Fruit fly (Drosophila melanogaster): Measurements from ENCODE around the gene CG42238.
A peak's percentile ranks its signal among the peaks of the same experiment; 100 is the strongest.

The CG42238 gene

DNA sequence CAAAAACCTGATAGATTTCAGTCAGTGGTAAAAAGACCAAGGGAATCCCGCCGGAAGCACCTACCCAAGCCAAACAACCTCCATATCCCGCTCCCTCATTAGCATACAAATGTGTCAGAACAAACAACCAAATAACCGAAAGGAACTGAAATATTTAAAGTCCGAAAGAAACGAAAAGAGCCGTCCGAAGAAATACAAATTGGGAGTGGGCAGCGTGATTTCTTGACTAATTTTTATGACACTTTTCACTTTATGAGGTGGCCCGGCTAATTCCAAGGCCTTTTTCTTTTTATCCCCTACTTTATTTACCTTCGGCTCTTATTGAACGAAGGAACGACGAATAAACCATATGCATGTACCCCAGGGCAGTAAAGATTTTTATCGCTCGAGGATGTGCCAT is 11.2 kb downstream of the CG42238 start (continued):
- TF ChIP-seq vvl (GFP tag; IDR thresholded peaks at IDR 0.05), result 0 out of 2 replicates have a peak, but pooled peaks have one; percentile 17
- TF ChIP-seq CG10209 (GFP tag; optimal IDR thresholded peaks at IDR 0.05), result no peak
- no peak for TF ChIP-seq gcm (GFP tag; optimal IDR thresholded peaks at IDR 0.05)
- TF ChIP-seq CG2875 (GFP tag; optimal IDR thresholded peaks at IDR 0.05), result no peak
- no peak for TF ChIP-seq wdn (GFP tag; IDR thresholded peaks at IDR 0.05)
- peak; percentile 18 for TF ChIP-seq zen (tag; optimal IDR thresholded peaks at IDR 0.05)
- no peak for TF ChIP-seq CG15073 (GFP tag; optimal IDR thresholded peaks at IDR 0.05)
- no peak for TF ChIP-seq mld (GFP tag; IDR thresholded peaks at IDR 0.05; ENCODE audit: partially characterized antibody)
- no peak for TF ChIP-seq CG7963 (GFP tag; IDR thresholded peaks at IDR 0.05; ENCODE audit: partially characterized antibody)
- TF ChIP-seq CG18011 (GFP tag; optimal IDR thresholded peaks at IDR 0.05), result no peak

DNA sequence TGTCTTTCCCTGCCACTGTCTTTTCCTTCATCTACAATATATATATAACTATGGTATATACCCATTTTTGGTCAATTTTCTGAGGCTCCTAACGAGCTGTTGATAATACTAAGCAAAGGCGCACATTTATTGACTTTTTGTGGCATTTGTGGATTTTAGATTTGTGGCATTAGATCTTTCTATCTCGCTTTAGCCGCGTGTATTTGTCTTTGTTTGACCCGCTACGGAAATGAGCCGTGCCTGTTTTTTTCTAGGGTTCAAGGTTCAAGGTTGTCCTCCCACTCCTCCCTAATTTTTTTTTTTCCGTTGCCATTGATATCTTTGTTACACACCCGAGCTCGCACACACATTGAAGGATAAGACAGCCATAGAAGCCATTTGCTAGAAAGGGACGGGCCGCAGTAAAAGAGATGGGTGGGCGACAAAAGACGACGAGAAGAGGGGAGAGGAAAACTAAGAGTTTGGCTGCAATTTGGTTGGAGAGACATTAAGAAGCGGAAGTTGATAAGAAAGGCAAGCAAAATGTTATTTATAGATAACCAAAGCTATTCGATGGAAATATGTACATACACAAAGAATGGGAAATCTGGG is 12.3 kb downstream of the CG42238 start:
- TF ChIP-seq Med (GFP tag) (peak; percentile 57), kni (GFP tag; optimal IDR thresholded peaks at IDR 0.05) (peak; percentile 33), dmrt99B (tag; optimal IDR thresholded peaks at IDR 0.05) (no peak), CG16779 (GFP tag; IDR thresholded peaks at IDR 0.05) (no peak), CG33213 (GFP tag; optimal IDR thresholded peaks at IDR 0.05) (no peak), Dref (GFP tag; IDR thresholded peaks at IDR 0.05) (no peak), Blimp-1 (GFP tag; optimal IDR thresholded peaks at IDR 0.05) (no peak), CG10462 (GFP tag; optimal IDR thresholded peaks at IDR 0.05) (no peak), crol (GFP tag; IDR thresholded peaks at IDR 0.05) (peak; percentile 83), Vsx1 (GFP tag; optimal IDR thresholded peaks at IDR 0.05) (no peak), tin (GFP tag; optimal IDR thresholded peaks at IDR 0.05) (no peak), Six4 (GFP tag; optimal IDR thresholded peaks at IDR 0.05) (no peak), ci (GFP tag; IDR thresholded peaks at IDR 0.05) (0 out of 3 replicates have a peak, but pooled peaks have one; percentile 6), pros (GFP tag; optimal IDR thresholded peaks at IDR 0.05) (peak; percentile 94), ac (GFP tag; optimal IDR thresholded peaks at IDR 0.05) (peak; percentile 33), CG30403 (GFP tag; optimal IDR thresholded peaks at IDR 0.05) (no peak), CG17912 (GFP tag; optimal IDR thresholded peaks at IDR 0.05) (no peak), CG2712 (tag; optimal IDR thresholded peaks at IDR 0.05) (peak; percentile 17), Dip3 (GFP tag; optimal IDR thresholded peaks at IDR 0.05) (no peak), CG12104 (GFP tag; optimal IDR thresholded peaks at IDR 0.05) (peak; percentile 11), Kr (GFP tag; optimal IDR thresholded peaks at IDR 0.05) (peak; percentile 88), CG3407 (GFP tag; optimal IDR thresholded peaks at IDR 0.05) (no peak), CG33557 (GFP tag; optimal IDR thresholded peaks at IDR 0.05) (peak; percentile 8), tup (GFP tag; optimal IDR thresholded peaks at IDR 0.05) (no peak), CG15479 (GFP tag; optimal IDR thresholded peaks at IDR 0.05) (peak; percentile 72), CG6254 (GFP tag; optimal IDR thresholded peaks at IDR 0.05) (no peak), Hr78 (GFP tag; optimal IDR thresholded peaks at IDR 0.05) (peak in 1 of 2 experiments; percentile 93), ind (GFP tag; optimal IDR thresholded peaks at IDR 0.05) (no peak), CG7987 (GFP tag; optimal IDR thresholded peaks at IDR 0.05) (no peak), CG18764 (GFP tag; optimal IDR thresholded peaks at IDR 0.05) (no peak), Eip74EF (GFP tag; optimal IDR thresholded peaks at IDR 0.05) (no peak), trem (tag; optimal IDR thresholded peaks at IDR 0.05) (peak; percentile 1), vvl (GFP tag; IDR thresholded peaks at IDR 0.05) (no peak), CG9727 (GFP tag; optimal IDR thresholded peaks at IDR 0.05) (peak; percentile 4), tll (GFP tag; optimal IDR thresholded peaks at IDR 0.05) (peak in 1 of 2 experiments; percentile 76), psq (GFP tag; optimal IDR thresholded peaks at IDR 0.05) (peak; percentile 2), al (GFP tag; IDR thresholded peaks at IDR 0.05) (no peak), mld (GFP tag; IDR thresholded peaks at IDR 0.05; ENCODE audit: partially characterized antibody) (no peak), zen (tag; optimal IDR thresholded peaks at IDR 0.05) (peak; percentile 44), CG9609 (GFP tag; optimal IDR thresholded peaks at IDR 0.05) (no peak)
